Fruit fly (Drosophila melanogaster) whole organism, embryonic: ENCODE results near the gene frtz.

ENCODE experiments used
- Abd-B ChIP-seq: fragments of 200-800 bp; sonication (Bioruptor generic); optimal IDR thresholded peaks from 2 replicates; lab custom pipeline; 2018; ENCODE audit warnings: missing biosample characterization, mild to moderate bottlenecking, missing genetic modification characterization, moderate library complexity
- Antp ChIP-seq: fragments of 200-800 bp; sonication (Bioruptor generic); optimal IDR thresholded peaks from 3 replicates; lab custom pipeline; 2016; ENCODE audit warnings: missing biosample characterization, missing genetic modification characterization
- CG10147 ChIP-seq: fragments of 200-800 bp; sonication (Bioruptor generic); optimal IDR thresholded peaks from 2 replicates; lab custom pipeline; 2019; ENCODE audit warnings: missing biosample characterization, mild to moderate bottlenecking, missing genetic modification characterization, moderate library complexity
- CG11093 ChIP-seq: fragments of 200-800 bp; sonication (Bioruptor generic); IDR thresholded peaks from 3 replicates; pipeline ENCODE4 v1.3.6; 2022; ENCODE audit warnings: missing biosample characterization, missing genetic modification characterization
- CG11456 ChIP-seq: fragments of 200-800 bp; sonication (Bioruptor generic); IDR thresholded peaks from 3 replicates; pipeline ENCODE4 v1.3.6; 2022; ENCODE audit warnings: missing biosample characterization, missing genetic modification characterization
- CG15479 ChIP-seq: fragments of 200-800 bp; sonication (Bioruptor generic); optimal IDR thresholded peaks from 3 replicates; lab custom pipeline; 2019; ENCODE audit warnings: missing biosample characterization, mild to moderate bottlenecking, missing genetic modification characterization, moderate library complexity
- CG16863 ChIP-seq: fragments of 200-800 bp; sonication (Bioruptor generic); optimal IDR thresholded peaks from 3 replicates; lab custom pipeline; 2016; ENCODE audit warnings: missing biosample characterization, missing genetic modification characterization
- CG17385 ChIP-seq: fragments of 200-800 bp; sonication (Bioruptor generic); optimal IDR thresholded peaks from 3 replicates; lab custom pipeline; 2018; ENCODE audit warnings: missing biosample characterization, mild to moderate bottlenecking, missing genetic modification characterization
- CG18262 ChIP-seq: fragments of 200-800 bp; optimal IDR thresholded peaks from 3 replicates; lab custom pipeline; 2019; ENCODE audit warnings: missing biosample characterization, mild to moderate bottlenecking, missing genetic modification characterization, moderate library complexity
- CG18476 ChIP-seq: fragments of 200-800 bp; sonication (Bioruptor generic); optimal IDR thresholded peaks from 2 replicates; lab custom pipeline; 2016; ENCODE audit warnings: missing biosample characterization, mild to moderate bottlenecking, missing genetic modification characterization
- CG18619 ChIP-seq: fragments of 200-800 bp; sonication (Bioruptor generic); optimal IDR thresholded peaks from 3 replicates; lab custom pipeline; 2017; ENCODE audit warnings: missing biosample characterization, mild to moderate bottlenecking, missing genetic modification characterization
- CG32532 ChIP-seq: fragments of 200-800 bp; sonication (Bioruptor generic); IDR thresholded peaks from 2 replicates; pipeline ENCODE4 v1.3.6; 2022; ENCODE audit warnings: missing biosample characterization, missing genetic modification characterization
- CG4328 ChIP-seq: fragments of 200-800 bp; sonication (Bioruptor generic); optimal IDR thresholded peaks from 3 replicates; lab custom pipeline; 2017; ENCODE audit warnings: missing biosample characterization, missing genetic modification reagents, missing genetic modification characterization
- CG6654 ChIP-seq: fragments of 200-800 bp; sonication (Bioruptor generic); optimal IDR thresholded peaks from 2 replicates; lab custom pipeline; 2017; ENCODE audit warnings: missing biosample characterization, mild to moderate bottlenecking, missing genetic modification characterization
- CG6813 ChIP-seq: fragments of 200-800 bp; sonication (Bioruptor generic); optimal IDR thresholded peaks from 2 replicates; lab custom pipeline; 2017; ENCODE audit warnings: missing biosample characterization, missing genetic modification characterization, mild to moderate bottlenecking, moderate library complexity, missing genetic modification reagents
- CG8359 ChIP-seq: fragments of 200-800 bp; sonication (Bioruptor generic); optimal IDR thresholded peaks from 2 replicates; lab custom pipeline; 2017; ENCODE audit warnings: missing biosample characterization, mild to moderate bottlenecking, missing genetic modification characterization, borderline replicate concordance
- CG9437 ChIP-seq: fragments of 200-800 bp; sonication (Bioruptor generic); optimal IDR thresholded peaks from 2 replicates; lab custom pipeline; 2018; ENCODE audit warnings: missing biosample characterization, mild to moderate bottlenecking, missing genetic modification characterization
- CHES-1-like ChIP-seq: fragments of 200-800 bp; sonication (Bioruptor generic); optimal IDR thresholded peaks from 2 replicates; lab custom pipeline; 2016; ENCODE audit warnings: missing biosample characterization, missing genetic modification characterization
- CrebB ChIP-seq: fragments of 200-800 bp; sonication (Bioruptor generic); optimal IDR thresholded peaks from 3 replicates; lab custom pipeline; 2018; ENCODE audit warnings: missing biosample characterization, mild to moderate bottlenecking, missing genetic modification characterization
- Dp ChIP-seq: fragments of 200-800 bp; sonication (Bioruptor generic); optimal IDR thresholded peaks from 2 replicates; lab custom pipeline; 2018; ENCODE audit warnings: missing biosample characterization, mild to moderate bottlenecking, missing genetic modification characterization, moderate library complexity
- Gsc ChIP-seq: fragments of 200-800 bp; sonication (Bioruptor generic); IDR thresholded peaks from 2 replicates; pipeline ENCODE4 v1.3.6; 2022; ENCODE audit warnings: missing biosample characterization, missing genetic modification characterization
- Hand ChIP-seq: fragments of 200-800 bp; sonication (Bioruptor generic); optimal IDR thresholded peaks from 2 replicates; lab custom pipeline; 2017; ENCODE audit warnings: mild to moderate bottlenecking, missing biosample characterization, missing genetic modification reagents, missing genetic modification characterization
- HmgD ChIP-seq: fragments of 200-800 bp; sonication (Bioruptor generic); optimal IDR thresholded peaks from 3 replicates; lab custom pipeline; 2016; ENCODE audit warnings: missing biosample characterization, missing genetic modification characterization
- Hmx ChIP-seq: fragments of 200-800 bp; sonication (Bioruptor generic); optimal IDR thresholded peaks from 2 replicates; lab custom pipeline; 2016; ENCODE audit warnings: missing biosample characterization, missing genetic modification characterization
- Hr39 ChIP-seq: fragments of >200 bp; optimal IDR thresholded peaks from 2 replicates; lab custom pipeline; 2017
- Ravus ChIP-seq: fragments of 200-800 bp; sonication (Bioruptor generic); IDR thresholded peaks from 2 replicates; pipeline ENCODE4 v1.3.6; 2022; ENCODE audit warnings: missing biosample characterization, missing genetic modification characterization
- Scr ChIP-seq: fragments of 200-800 bp; sonication (Bioruptor generic); IDR thresholded peaks from 2 replicates; pipeline ENCODE4 v1.3.6; 2022; ENCODE audit warnings: missing biosample characterization, missing genetic modification characterization; ENCODE audit not compliant: partially characterized antibody
- Sry-δ ChIP-seq: fragments of 200-800 bp; sonication (Bioruptor generic); optimal IDR thresholded peaks from 2 replicates; lab custom pipeline; 2016; ENCODE audit warnings: missing biosample characterization, missing genetic modification characterization
- Usf ChIP-seq: fragments of 200-800 bp; sonication (Bioruptor generic); optimal IDR thresholded peaks from 2 replicates; lab custom pipeline; 2017; ENCODE audit warnings: missing genotype, missing biosample characterization, missing genetic modification characterization
- ab ChIP-seq: fragments of 200-800 bp; sonication (Bioruptor generic); optimal IDR thresholded peaks from 2 replicates; lab custom pipeline; 2016; ENCODE audit warnings: missing biosample characterization, missing genetic modification characterization
- btn ChIP-seq: fragments of 200-800 bp; sonication (Bioruptor generic); optimal IDR thresholded peaks from 2 replicates; lab custom pipeline; 2016; ENCODE audit warnings: missing biosample characterization, missing genetic modification characterization
- caup ChIP-seq: fragments of 200-800 bp; sonication (Bioruptor generic); optimal IDR thresholded peaks from 3 replicates; lab custom pipeline; 2017; ENCODE audit warnings: missing biosample characterization, mild to moderate bottlenecking, missing genetic modification characterization, moderate library complexity; ENCODE audit not compliant: severe bottlenecking
- chinmo ChIP-seq: fragments of 200-800 bp; sonication (Bioruptor generic); IDR thresholded peaks from 4 replicates; pipeline ENCODE4 v1.3.6; 2022; ENCODE audit warnings: missing biosample characterization, missing genetic modification characterization; ENCODE audit not compliant: partially characterized antibody
- dati ChIP-seq: fragments of 200-800 bp; sonication (Bioruptor generic); IDR thresholded peaks from 2 replicates; pipeline ENCODE4 v1.3.6; 2022; ENCODE audit warnings: missing biosample characterization, missing genetic modification characterization
- dpn ChIP-seq, 2 experiments: fragments of 200-800 bp; sonication (Bioruptor generic); optimal IDR thresholded peaks; 3 replicates each; lab custom pipeline; 2016; ENCODE audit warnings: missing biosample characterization in 2 of 2, missing genetic modification characterization in 2 of 2
- eyg ChIP-seq: fragments of 200-800 bp; sonication (Bioruptor generic); optimal IDR thresholded peaks from 3 replicates; lab custom pipeline; 2016; ENCODE audit warnings: missing biosample characterization, missing genetic modification characterization
- fd102C ChIP-seq: fragments of 200-800 bp; sonication (Bioruptor generic); optimal IDR thresholded peaks from 2 replicates; lab custom pipeline; 2018; ENCODE audit warnings: missing biosample characterization, mild to moderate bottlenecking, missing genetic modification characterization, moderate library complexity
- fd3F ChIP-seq: fragments of 200-800 bp; sonication (Bioruptor generic); optimal IDR thresholded peaks from 2 replicates; lab custom pipeline; 2018; ENCODE audit warnings: missing biosample characterization, mild to moderate bottlenecking, missing genetic modification characterization, moderate library complexity
- hth ChIP-seq: fragments of >200 bp; optimal IDR thresholded peaks from 2 replicates; lab custom pipeline; 2017; ENCODE audit warnings: inconsistent platforms
- maf-S ChIP-seq: fragments of 200-800 bp; sonication (Bioruptor generic); optimal IDR thresholded peaks from 2 replicates; lab custom pipeline; 2016; ENCODE audit warnings: missing biosample characterization, missing genetic modification characterization
- pfk ChIP-seq: fragments of 200-800 bp; sonication (Bioruptor generic); optimal IDR thresholded peaks from 2 replicates; lab custom pipeline; 2018; ENCODE audit warnings: missing biosample characterization, mild to moderate bottlenecking, missing genetic modification characterization, moderate library complexity
- phol ChIP-seq: fragments of 200-800 bp; sonication (Bioruptor generic); optimal IDR thresholded peaks from 3 replicates; lab custom pipeline; 2018; ENCODE audit warnings: missing biosample characterization, mild to moderate bottlenecking, missing genetic modification characterization, moderate library complexity
- pnt ChIP-seq: fragments of 200-800 bp; sonication (Bioruptor generic); optimal IDR thresholded peaks from 3 replicates; lab custom pipeline; 2016; ENCODE audit warnings: missing biosample characterization, missing genetic modification characterization
- sc ChIP-seq, 3 experiments: fragments of >200 bp in 2 of 3; fragments of 200-800 bp in 1 of 3; sonication (Bioruptor generic) in 1 of 3; optimal IDR thresholded peaks; 2 replicates in 2 of 3; 3 replicates in 1 of 3; lab custom pipeline; 2017; ENCODE audit warnings: mild to moderate bottlenecking in 1 of 3, missing biosample characterization in 1 of 3, missing genetic modification characterization in 1 of 3, missing genetic modification reagents in 1 of 3
- sim ChIP-seq: fragments of 200-800 bp; sonication (Bioruptor generic); IDR thresholded peaks from 2 replicates; pipeline ENCODE4 v1.3.6; 2022; ENCODE audit warnings: missing biosample characterization, missing genetic modification characterization
- sug ChIP-seq: fragments of 200-800 bp; optimal IDR thresholded peaks from 2 replicates; lab custom pipeline; 2019; ENCODE audit warnings: missing biosample characterization, mild to moderate bottlenecking, missing genetic modification characterization, moderate library complexity
- tap ChIP-seq: fragments of 200-800 bp; optimal IDR thresholded peaks from 3 replicates; lab custom pipeline; 2019; ENCODE audit warnings: missing biosample characterization, mild to moderate bottlenecking, missing genetic modification characterization, moderate library complexity
- zen ChIP-seq: fragments of 200-800 bp; sonication (Bioruptor generic); optimal IDR thresholded peaks from 3 replicates; lab custom pipeline; 2018; ENCODE audit warnings: missing biosample characterization, mild to moderate bottlenecking, missing genetic modification characterization, moderate library complexity
- zen2 ChIP-seq: fragments of 200-800 bp; sonication (Bioruptor generic); IDR thresholded peaks from 3 replicates; pipeline ENCODE4 v1.3.6; 2022; ENCODE audit warnings: missing biosample characterization, missing genetic modification characterization; ENCODE audit not compliant: partially characterized antibody

frtz gene

dm6 chr2L:1737057-1737581 lies 21.5 kb upstream of the frtz start (continued):
- TF ChIP-seq caup (peak; percentile 70), CG6654 (peak; percentile 58), Hand (GFP tag; lab: Kevin White, UChicago) (peak; percentile 14), Ravus (GFP tag; lab: Robert Waterston, UW) (peak; percentile 64; the same call in 1 of the 2 replicates), sim (GFP tag; lab: Robert Waterston, UW) (peak; percentile 60), sc (optimal IDR thresholded peaks at IDR 0.05; lab: Kevin White, UChicago) (no peak), sc (GFP tag; optimal IDR thresholded peaks at IDR 0.05; lab: Kevin White, UChicago) (peak; percentile 90), CHES-1-like (GFP tag; lab: Kevin White, UChicago) (peak; percentile 87), CG11456 (GFP tag; lab: Robert Waterston, UW) (peak; percentile 74; the same call in 2 of the 3 replicates), CG6813 (peak; percentile 66), fd3F (peak; percentile 76), maf-S (GFP tag; lab: Kevin White, UChicago) (peak; percentile 80), CG8359 (GFP tag; lab: Kevin White, UChicago) (peak; percentile 51), Usf (peak; percentile 68), dati (GFP tag; lab: Robert Waterston, UW) (peak; percentile 69), dpn (GFP tag; optimal IDR thresholded peaks at IDR 0.05; lab: Kevin White, UChicago) (peak; percentile 91 to 92), Gsc (peak; percentile 82), CG11093 (GFP tag; lab: Robert Waterston, UW) (peak; percentile 88), tap (tag; lab: Kevin White, UChicago) (peak; percentile 39), Scr (GFP tag; lab: Robert Waterston, UW) (0 out of 2 replicates have a peak, but pooled peaks have one; percentile 10), CrebB (peak; percentile 63), zen2 (GFP tag; lab: Robert Waterston, UW) (no peak; the same call in 2 of the 3 replicates), fd102C (GFP tag; lab: Kevin White, UChicago) (no peak), CG15479 (peak; percentile 8), Hr39 (lab: Kevin White, UChicago) (no peak), eyg (peak; percentile 75), CG18476 (GFP tag; lab: Kevin White, UChicago) (peak; percentile 79), CG18262 (tag; lab: Kevin White, UChicago) (peak; percentile 90), CG16863 (GFP tag; lab: Kevin White, UChicago) (peak; percentile 92), ab (GFP tag; lab: Kevin White, UChicago) (peak; percentile 83), phol (tag; lab: Kevin White, UChicago) (peak; percentile 91), Dp (no peak), pnt (GFP tag; lab: Kevin White, UChicago) (peak; percentile 94), zen (tag; lab: Kevin White, UChicago) (peak; percentile 82), CG17385 (GFP tag; lab: Kevin White, UChicago) (peak; percentile 76), Abd-B (GFP tag; lab: Kevin White, UChicago) (peak; percentile 90), Antp (peak; percentile 90), CG18619 (peak; percentile 89), sug (tag; lab: Kevin White, UChicago) (no peak), btn (peak; percentile 78), hth (lab: Kevin White, UChicago) (no peak), CG9437 (peak; percentile 99), CG32532 (GFP tag; lab: Robert Waterston, UW) (peak; percentile 85), Sry-δ (GFP tag; lab: Kevin White, UChicago) (peak; percentile 44), chinmo (GFP tag; lab: Robert Waterston, UW) (peak; percentile 85; the same call in 3 of the 4 replicates), CG10147 (GFP tag; lab: Kevin White, UChicago) (peak; percentile 66), HmgD (GFP tag; lab: Kevin White, UChicago) (peak; percentile 19), CG4328 (GFP tag; lab: Kevin White, UChicago) (no peak), Hmx (peak; percentile 83), pfk (GFP tag; lab: Kevin White, UChicago) (no peak)
